Fruit fly (Drosophila melanogaster) whole organism, wandering third instar larva: Measurements from ENCODE around the gene wol.

ENCODE experiments used
- CG32264 ChIP-seq: fragments of 200-800 bp; sonication (Bioruptor generic); optimal IDR thresholded peaks from 2 replicates; lab custom pipeline; 2016; ENCODE audit warnings: missing biosample characterization, missing genetic modification characterization
- CG9705 ChIP-seq: fragments of 200-800 bp; sonication (Bioruptor generic); optimal IDR thresholded peaks from 2 replicates; lab custom pipeline; 2018; ENCODE audit warnings: missing biosample characterization, mild to moderate bottlenecking, missing genetic modification characterization
- CrebA ChIP-seq: fragments of 200-800 bp; sonication (Bioruptor generic); optimal IDR thresholded peaks from 2 replicates; lab custom pipeline; 2016; ENCODE audit warnings: missing biosample characterization, mild to moderate bottlenecking, missing genetic modification characterization, borderline replicate concordance
- Dif ChIP-seq: fragments of 200-275, 200-300 bp; sonication (Bioruptor generic); optimal IDR thresholded peaks from 2 replicates; lab custom pipeline; 2018; ENCODE audit warnings: missing biosample characterization, missing genetic modification characterization; ENCODE audit not compliant: partially characterized antibody
- GATAd ChIP-seq: sonication (Bioruptor generic); optimal IDR thresholded peaks from 2 replicates; lab custom pipeline; 2016; ENCODE audit warnings: missing biosample characterization, missing genetic modification characterization
- HLH106 ChIP-seq: fragments of 200-800 bp; optimal IDR thresholded peaks from 3 replicates; lab custom pipeline; 2019; ENCODE audit warnings: missing biosample characterization, mild to moderate bottlenecking, missing genetic modification characterization, moderate library complexity
- Hnf4 ChIP-seq: fragments of 200-800 bp; sonication (Bioruptor generic); optimal IDR thresholded peaks from 2 replicates; lab custom pipeline; 2016; ENCODE audit warnings: missing biosample characterization, mild to moderate bottlenecking, missing genetic modification characterization
- Hr83 ChIP-seq: fragments of 200-300 bp; sonication (Bioruptor generic); optimal IDR thresholded peaks from 2 replicates; lab custom pipeline; 2016; ENCODE audit warnings: missing biosample characterization, mild to moderate bottlenecking, missing genetic modification characterization, moderate library complexity; ENCODE audit not compliant: poor library complexity, severe bottlenecking
- Jra ChIP-seq: sonication (Bioruptor generic); optimal IDR thresholded peaks from 2 replicates; lab custom pipeline; 2016; ENCODE audit warnings: missing biosample characterization, missing genetic modification characterization
- Mio ChIP-seq: sonication (Bioruptor generic); optimal IDR thresholded peaks from 2 replicates; lab custom pipeline; 2016; ENCODE audit warnings: missing biosample characterization, missing genetic modification characterization
- Myc ChIP-seq: fragments of >200 bp; optimal IDR thresholded peaks from 2 replicates; lab custom pipeline; 2017
- N ChIP-seq: fragments of >200 bp; optimal IDR thresholded peaks from 2 replicates; lab custom pipeline; 2018; ENCODE audit warnings: missing biosample characterization, missing external identifiers, missing genetic modification characterization
- OdsH ChIP-seq: fragments of 200-800 bp; sonication (Bioruptor generic); optimal IDR thresholded peaks from 2 replicates; lab custom pipeline; 2016; ENCODE audit warnings: missing biosample characterization, mild to moderate bottlenecking, missing genetic modification characterization
- Rel ChIP-seq, 2 experiments: fragments of 200-800 bp; sonication (Bioruptor generic) in 1 of 2; optimal IDR thresholded peaks; 2 replicates in 1 of 2; 3 replicates in 1 of 2; lab custom pipeline; 2016 to 2019; ENCODE audit warnings: mild to moderate bottlenecking in 2 of 2, missing biosample characterization in 2 of 2, missing genetic modification characterization in 2 of 2, moderate library complexity in 1 of 2
- Sp1 ChIP-seq: fragments of 200-800 bp; sonication (Bioruptor generic); optimal IDR thresholded peaks from 3 replicates; lab custom pipeline; 2019; ENCODE audit warnings: missing biosample characterization, mild to moderate bottlenecking, missing genetic modification characterization, moderate library complexity
- Vsx2 ChIP-seq: fragments of 200-300, 225-300 bp; sonication (Bioruptor generic); optimal IDR thresholded peaks from 2 replicates; lab custom pipeline; 2018; ENCODE audit warnings: missing biosample characterization, missing genetic modification characterization; ENCODE audit not compliant: partially characterized antibody
- br ChIP-seq: fragments of 200-800 bp; sonication (Bioruptor generic); optimal IDR thresholded peaks from 2 replicates; lab custom pipeline; 2016; ENCODE audit warnings: missing biosample characterization, missing genetic modification characterization
- brk ChIP-seq: fragments of 200-800 bp; sonication (Bioruptor generic); optimal IDR thresholded peaks from 2 replicates; lab custom pipeline; 2016; ENCODE audit warnings: missing biosample characterization, mild to moderate bottlenecking, missing genetic modification characterization
- dmrt93B ChIP-seq: fragments of 200-800 bp; sonication (Bioruptor generic); optimal IDR thresholded peaks from 2 replicates; lab custom pipeline; 2018; ENCODE audit warnings: missing biosample characterization, mild to moderate bottlenecking, missing genetic modification characterization
- dsf ChIP-seq: sonication (Bioruptor generic); optimal IDR thresholded peaks from 2 replicates; lab custom pipeline; 2016; ENCODE audit warnings: missing biosample characterization, missing genetic modification characterization, borderline replicate concordance
- ey ChIP-seq: fragments of 200-800 bp; sonication (Bioruptor generic); optimal IDR thresholded peaks from 2 replicates; lab custom pipeline; 2016; ENCODE audit warnings: missing biosample characterization, missing genetic modification characterization
- foxo ChIP-seq, 2 experiments: fragments of 200-800 bp; sonication (Bioruptor generic); optimal IDR thresholded peaks; 2 replicates in 1 of 2; 3 replicates in 1 of 2; lab custom pipeline; 2016 to 2017; ENCODE audit warnings: missing biosample characterization in 2 of 2, missing genetic modification characterization in 2 of 2
- fru ChIP-seq: fragments of 200-800 bp; sonication (Bioruptor generic); optimal IDR thresholded peaks from 3 replicates; lab custom pipeline; 2016; ENCODE audit warnings: missing biosample characterization, mild to moderate bottlenecking, missing genetic modification characterization
- h ChIP-seq: fragments of 200-800 bp; sonication (Bioruptor generic); optimal IDR thresholded peaks from 3 replicates; lab custom pipeline; 2016; ENCODE audit warnings: missing biosample characterization, mild to moderate bottlenecking, missing genetic modification characterization
- lola ChIP-seq: fragments of >200 bp; optimal IDR thresholded peaks from 2 replicates; lab custom pipeline; 2017; ENCODE audit warnings: missing biosample characterization, missing genetic modification characterization
- pan ChIP-seq: fragments of >200 bp; optimal IDR thresholded peaks from 2 replicates; lab custom pipeline; 2017
- rgr ChIP-seq: fragments of 200-800 bp; sonication (Bioruptor generic); optimal IDR thresholded peaks from 3 replicates; lab custom pipeline; 2016; ENCODE audit warnings: missing biosample characterization, mild to moderate bottlenecking, missing genetic modification characterization
- sage ChIP-seq: fragments of 200-800 bp; sonication (Bioruptor generic); optimal IDR thresholded peaks from 2 replicates; lab custom pipeline; 2016; ENCODE audit warnings: missing biosample characterization, mild to moderate bottlenecking, missing genetic modification characterization
- sv ChIP-seq: fragments of 200-800 bp; sonication (Bioruptor generic); optimal IDR thresholded peaks from 3 replicates; lab custom pipeline; 2016; ENCODE audit warnings: missing biosample characterization, missing genetic modification characterization
- tai ChIP-seq: sonication (Bioruptor generic); optimal IDR thresholded peaks from 2 replicates; lab custom pipeline; 2016; ENCODE audit warnings: missing biosample characterization, missing genetic modification characterization
- woc ChIP-seq: sonication (Bioruptor generic); optimal IDR thresholded peaks from 2 replicates; lab custom pipeline; 2016; ENCODE audit warnings: missing biosample characterization, mild to moderate bottlenecking, missing genetic modification characterization

The wol gene

DNA sequence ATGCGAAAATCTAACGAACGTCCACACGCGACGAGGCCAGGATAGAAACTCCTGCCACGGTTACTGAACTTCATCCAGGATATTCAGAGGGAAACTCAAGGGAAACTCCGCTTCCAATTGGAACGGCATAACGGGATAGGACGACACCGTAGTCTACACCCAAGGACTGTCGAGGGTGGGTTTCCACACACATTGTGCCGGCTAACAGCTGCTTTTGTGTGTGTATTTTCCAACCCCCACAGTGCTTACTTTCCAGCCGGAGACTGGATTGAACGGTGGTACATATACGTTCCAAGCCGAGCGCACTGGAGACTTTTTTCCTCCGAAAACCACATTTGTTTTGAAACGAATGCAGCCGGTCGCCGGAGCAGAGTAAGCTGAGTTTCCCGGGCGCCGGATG is 5.7 kb downstream of the wol start:
- TF ChIP-seq tai (GFP tag; lab: Kevin White, UChicago) (no peak), OdsH (GFP tag; lab: Kevin White, UChicago) (no peak), Hr83 (GFP tag; lab: Kevin White, UChicago) (no peak), h (GFP tag; lab: Kevin White, UChicago) (no peak), Jra (GFP tag; lab: Kevin White, UChicago) (no peak), Rel (GFP tag; optimal IDR thresholded peaks at IDR 0.05; lab: Kevin White, UChicago) (no peak), Rel (tag; optimal IDR thresholded peaks at IDR 0.05; lab: Kevin White, UChicago) (no peak), pan (no peak)

DNA sequence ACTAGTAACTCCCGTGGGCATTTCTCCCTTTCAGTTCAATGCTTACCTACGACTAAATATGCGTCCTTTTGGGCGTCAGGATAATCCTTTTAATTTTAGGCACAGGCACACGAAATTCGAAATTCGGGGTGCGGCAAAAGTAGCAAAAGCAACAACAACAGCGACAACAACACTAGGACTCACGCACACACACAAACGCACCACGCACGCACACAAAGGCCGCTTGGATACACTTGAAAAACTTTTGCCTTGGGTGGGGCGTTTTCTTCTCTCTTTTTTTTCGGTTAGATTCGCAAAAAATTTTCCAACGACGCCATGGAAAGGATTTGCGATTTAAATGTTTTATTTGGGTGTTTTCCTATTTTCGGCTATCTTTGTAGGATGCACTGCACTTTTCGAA is 6.4 kb downstream of the wol start:
- TF ChIP-seq pan (no peak), CrebA (GFP tag; lab: Kevin White, UChicago) (no peak), dmrt93B (no peak), dsf (GFP tag; lab: Kevin White, UChicago) (no peak), h (GFP tag; lab: Kevin White, UChicago) (no peak), fru (GFP tag; lab: Kevin White, UChicago) (no peak), Mio (GFP tag; lab: Kevin White, UChicago) (no peak), brk (GFP tag; lab: Kevin White, UChicago) (no peak), Jra (GFP tag; lab: Kevin White, UChicago) (no peak), Myc (lab: Kevin White, UChicago) (no peak), br (GFP tag; lab: Kevin White, UChicago) (no peak), N (no peak), CG32264 (GFP tag; lab: Kevin White, UChicago) (no peak), OdsH (GFP tag; lab: Kevin White, UChicago) (no peak), woc (GFP tag; lab: Kevin White, UChicago) (no peak), tai (GFP tag; lab: Kevin White, UChicago) (no peak), CG9705 (no peak), Sp1 (no peak), ey (GFP tag; lab: Kevin White, UChicago) (no peak)

DNA sequence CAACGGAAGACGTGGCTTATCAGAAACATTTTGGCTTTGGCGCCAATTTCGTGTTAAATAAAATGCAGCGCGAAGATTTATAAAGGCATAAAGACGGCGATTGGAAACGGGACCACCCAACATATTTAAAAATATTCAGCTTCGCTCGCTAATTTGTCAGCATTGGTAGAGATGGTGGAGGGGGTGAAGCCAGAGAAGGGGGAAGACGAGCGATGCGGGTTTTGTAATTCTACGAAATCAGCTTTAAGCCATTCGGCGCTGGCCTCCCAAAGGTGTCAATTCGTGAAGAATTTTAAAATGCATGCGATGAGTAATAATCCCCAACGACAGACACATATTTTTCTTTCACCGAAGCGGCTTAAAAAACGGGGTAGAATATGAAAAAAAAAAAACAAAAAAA is 8.7 kb downstream of the wol start:
- TF ChIP-seq sv (GFP tag; lab: Kevin White, UChicago) (no peak), tai (GFP tag; lab: Kevin White, UChicago) (no peak), ey (GFP tag; lab: Kevin White, UChicago) (no peak), dmrt93B (no peak), sage (GFP tag; lab: Kevin White, UChicago) (no peak), CrebA (GFP tag; lab: Kevin White, UChicago) (no peak), lola (GFP tag; lab: Kevin White, UChicago) (no peak), Rel (GFP tag; optimal IDR thresholded peaks at IDR 0.05; lab: Kevin White, UChicago) (no peak), Rel (tag; optimal IDR thresholded peaks at IDR 0.05; lab: Kevin White, UChicago) (no peak), Vsx2 (GFP tag; lab: Kevin White, UChicago) (no peak), br (GFP tag; lab: Kevin White, UChicago) (no peak), foxo (GFP tag; optimal IDR thresholded peaks at IDR 0.05; lab: Kevin White, UChicago) (no peak), OdsH (GFP tag; lab: Kevin White, UChicago) (no peak), Myc (lab: Kevin White, UChicago) (no peak), Dif (no peak), woc (GFP tag; lab: Kevin White, UChicago) (no peak), Hnf4 (GFP tag; lab: Kevin White, UChicago) (no peak), GATAd (GFP tag; lab: Kevin White, UChicago) (no peak), HLH106 (tag; lab: Kevin White, UChicago) (no peak), Sp1 (no peak), brk (GFP tag; lab: Kevin White, UChicago) (no peak)
- TF ChIP-seq, all 38 proteins: peak for 0

DNA sequence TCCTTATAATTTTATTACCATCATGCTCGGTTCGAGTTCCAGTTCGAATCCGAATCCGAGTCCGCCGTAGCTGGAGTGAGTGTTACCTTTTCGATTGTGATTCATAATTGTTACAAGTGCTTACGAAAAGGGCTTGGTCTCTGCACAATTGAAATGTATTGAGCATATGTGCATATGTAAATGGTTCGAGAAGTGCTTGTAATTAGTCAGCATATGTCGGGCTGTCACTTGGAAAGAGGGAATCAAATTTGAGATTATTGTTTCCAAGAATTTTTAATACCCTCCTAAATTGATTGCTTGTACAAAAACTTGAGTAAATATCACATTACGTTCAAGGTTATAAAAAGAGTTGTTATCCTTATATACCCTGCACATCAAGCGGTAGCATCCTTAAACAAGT is 9.3 kb downstream of the wol start:
- peak; percentile 4 for TF ChIP-seq rgr (GFP tag; lab: Kevin White, UChicago)
- no peak for TF ChIP-seq Hr83 (GFP tag; lab: Kevin White, UChicago)
- peak; percentile 6 for TF ChIP-seq fru (GFP tag; lab: Kevin White, UChicago)
